Fruit fly (Drosophila melanogaster): ENCODE data around the gene bbg.

The bbg gene

DNA sequence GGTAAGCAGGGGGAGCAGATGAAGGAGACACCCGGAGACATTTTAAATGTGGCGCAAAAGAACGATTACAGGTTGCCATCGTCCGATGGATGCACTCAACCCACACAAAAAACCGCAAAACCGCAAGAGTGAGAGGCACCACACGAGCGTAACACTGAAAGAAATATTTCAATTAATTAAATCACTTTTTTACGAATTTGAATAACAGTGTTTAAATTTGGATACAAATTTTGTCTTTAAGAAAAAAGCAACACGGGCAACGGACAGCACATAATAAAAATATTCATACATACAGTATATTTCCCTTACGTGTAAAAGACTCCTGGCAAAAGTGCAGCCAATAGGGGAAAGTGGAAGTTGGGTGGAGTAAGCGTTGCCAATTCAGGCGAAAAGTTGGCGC lies 146.8 kb downstream of the bbg start:
- TF ChIP-seq CG14711 (tag; optimal IDR thresholded peaks at IDR 0.05) = no peak
- TF ChIP-seq CG5204 (GFP tag; optimal IDR thresholded peaks at IDR 0.05) = no peak

DNA sequence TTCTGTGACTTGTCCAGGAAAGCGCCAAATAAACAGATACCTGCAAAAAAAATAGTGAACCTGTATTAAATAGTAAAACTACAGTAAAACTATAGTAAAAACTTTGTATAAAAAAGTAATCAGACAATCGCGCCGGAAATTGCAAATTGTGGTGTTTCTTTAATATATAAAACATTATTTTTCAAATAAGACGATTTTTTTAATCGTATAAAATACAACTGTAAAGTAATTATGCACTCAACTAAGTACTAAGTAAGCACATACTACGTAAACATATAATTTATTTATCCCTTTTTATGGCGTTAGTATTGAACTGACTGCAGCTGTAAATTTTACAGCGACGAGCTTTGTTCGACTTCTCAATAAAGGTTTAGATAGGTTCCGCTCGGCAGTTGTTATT lies 154.6 kb downstream of the bbg start, which contains the start of gene CG43120:
Gene CG43120, plus strand, starts transcription at position 391 of the 400 bp plus-strand sequence.
- TF ChIP-seq CG7045 (GFP tag; optimal IDR thresholded peaks at IDR 0.05) (peak; percentile 49), CG11617 (GFP tag; optimal IDR thresholded peaks at IDR 0.05) (peak; percentile 80), Clk (GFP tag; optimal IDR thresholded peaks at IDR 0.05) (no peak), Crg-1 (GFP tag; optimal IDR thresholded peaks at IDR 0.05) (no peak), Mnt (GFP tag; optimal IDR thresholded peaks at IDR 0.05) (no peak), bab1 (GFP tag; optimal IDR thresholded peaks at IDR 0.05) (no peak), Hr96 (GFP tag; optimal IDR thresholded peaks at IDR 0.05) (peak; percentile 3), toe (GFP tag; optimal IDR thresholded peaks at IDR 0.05) (peak; percentile 20), CG5204 (GFP tag; optimal IDR thresholded peaks at IDR 0.05) (peak; percentile 39), CG14711 (tag; optimal IDR thresholded peaks at IDR 0.05) (peak; percentile 39), tj (GFP tag; optimal IDR thresholded peaks at IDR 0.05) (no peak), kay (GFP tag; ENCODE audit: borderline replicate concordance) (peak; percentile 19), CG7101 (tag; optimal IDR thresholded peaks at IDR 0.05) (peak; percentile 44), CG12768 (GFP tag; optimal IDR thresholded peaks at IDR 0.05) (peak; percentile 42), CG33017 (tag; optimal IDR thresholded peaks at IDR 0.05) (peak; percentile 47)

DNA sequence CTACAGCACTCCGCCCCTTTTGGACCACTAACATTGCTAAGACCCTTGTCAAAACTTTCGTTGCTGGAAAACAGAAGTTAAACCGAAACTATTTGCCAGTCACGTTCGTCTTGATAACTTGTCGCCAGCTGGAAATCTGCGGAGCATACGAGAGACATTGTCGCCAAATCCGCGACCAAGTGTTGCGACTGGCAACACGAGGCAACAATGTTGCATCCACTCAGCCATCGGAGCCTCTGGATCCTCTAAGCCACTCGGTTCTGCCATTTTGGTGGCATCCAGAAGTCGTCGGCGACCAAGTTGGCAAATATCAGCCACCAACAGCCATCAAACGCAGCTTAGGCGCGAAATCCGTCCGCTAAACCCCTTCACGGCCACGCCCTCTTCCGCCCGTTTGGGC lies 160.2 kb downstream of the bbg start:
- no peak for TF ChIP-seq CG7101 (tag; optimal IDR thresholded peaks at IDR 0.05)

DNA sequence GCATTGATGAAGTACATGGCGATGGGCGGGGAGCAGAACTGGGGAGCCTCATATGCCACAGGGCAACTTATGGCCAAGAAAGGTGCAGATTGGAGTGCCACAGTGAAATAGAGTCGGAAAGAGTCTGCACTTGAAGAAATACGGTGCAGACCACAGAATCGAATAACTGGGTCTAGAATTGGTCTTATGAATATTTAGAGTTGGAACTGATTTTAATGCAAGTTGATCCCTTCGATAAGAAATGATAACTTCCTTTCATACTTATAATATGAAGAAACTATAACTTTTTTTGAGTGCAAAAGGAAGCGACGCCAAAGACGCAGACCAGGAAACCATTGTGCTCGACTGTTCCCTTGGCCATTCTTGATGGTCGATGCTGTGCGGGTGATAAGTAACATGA lies 161.6 kb downstream of the bbg start:
- TF ChIP-seq CG11617 (GFP tag; optimal IDR thresholded peaks at IDR 0.05) (no peak), Crg-1 (GFP tag; optimal IDR thresholded peaks at IDR 0.05) (no peak), bab1 (GFP tag; optimal IDR thresholded peaks at IDR 0.05) (no peak), Clk (GFP tag; optimal IDR thresholded peaks at IDR 0.05) (no peak), CG33017 (tag; optimal IDR thresholded peaks at IDR 0.05) (no peak), Hr96 (GFP tag; optimal IDR thresholded peaks at IDR 0.05) (no peak), Mnt (GFP tag; optimal IDR thresholded peaks at IDR 0.05) (no peak), cic (GFP tag; optimal IDR thresholded peaks at IDR 0.05) (no peak), ovo (GFP tag; optimal IDR thresholded peaks at IDR 0.05) (no peak), CG7045 (GFP tag; optimal IDR thresholded peaks at IDR 0.05) (no peak), cnc (optimal IDR thresholded peaks at IDR 0.05) (no peak), tj (GFP tag; optimal IDR thresholded peaks at IDR 0.05) (no peak), pad (GFP tag; optimal IDR thresholded peaks at IDR 0.05) (no peak), CG1620 (GFP tag; optimal IDR thresholded peaks at IDR 0.05) (no peak), toe (GFP tag; optimal IDR thresholded peaks at IDR 0.05) (no peak), CG7101 (tag; optimal IDR thresholded peaks at IDR 0.05) (no peak), kay (GFP tag; ENCODE audit: borderline replicate concordance) (no peak), CG12768 (GFP tag; optimal IDR thresholded peaks at IDR 0.05) (no peak)

DNA sequence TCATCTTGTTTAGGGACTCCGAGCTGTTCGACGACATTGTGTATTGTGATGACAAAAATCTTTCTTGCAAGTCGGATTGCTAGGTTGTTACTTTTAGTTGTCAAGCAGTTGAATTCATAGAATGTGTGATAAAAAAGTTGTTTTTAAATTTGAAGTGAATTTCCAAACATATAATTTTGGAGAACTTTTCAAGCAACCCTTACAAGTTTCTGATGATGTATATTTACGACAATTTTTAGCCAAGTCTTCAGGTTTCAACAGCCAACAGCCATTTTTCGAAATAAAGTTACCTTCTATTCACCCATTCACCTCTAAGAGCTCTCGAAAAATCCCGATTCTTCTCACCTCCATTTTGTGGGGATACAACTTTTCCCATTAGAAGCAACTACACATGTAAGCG lies 166.5 kb downstream of the bbg start, which contains the start of gene CG13481:
Gene CG13481, minus strand, starts transcription at position 101 of the 400 bp plus-strand sequence.
- TF ChIP-seq Clk (GFP tag; optimal IDR thresholded peaks at IDR 0.05) = no peak
- TF ChIP-seq cnc (optimal IDR thresholded peaks at IDR 0.05) = no peak
- TF ChIP-seq CG5204 (GFP tag; optimal IDR thresholded peaks at IDR 0.05) = no peak
- no peak for TF ChIP-seq tj (GFP tag; optimal IDR thresholded peaks at IDR 0.05)
- TF ChIP-seq Mnt (GFP tag; optimal IDR thresholded peaks at IDR 0.05) = no peak
- no peak for TF ChIP-seq bab1 (GFP tag; optimal IDR thresholded peaks at IDR 0.05)
- no peak for TF ChIP-seq Hr96 (GFP tag; optimal IDR thresholded peaks at IDR 0.05)

DNA sequence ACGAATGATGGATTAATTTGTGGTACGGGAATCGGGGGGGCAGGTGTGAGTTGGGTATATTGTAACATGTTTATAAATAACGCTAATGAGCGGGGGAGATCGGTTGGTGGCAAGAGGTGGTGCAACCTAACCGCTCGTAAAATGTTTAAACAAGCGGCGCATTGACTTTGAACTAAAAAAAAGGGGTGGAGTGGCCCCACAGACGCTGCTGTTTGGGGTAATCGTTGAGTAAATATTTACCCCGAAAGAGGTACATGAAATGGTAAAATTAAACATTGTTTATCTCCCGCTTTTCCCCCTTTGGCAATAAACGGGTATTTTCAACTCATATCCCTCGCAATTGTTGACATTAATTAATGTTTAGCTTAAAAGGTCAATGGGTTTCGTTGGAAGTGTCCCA lies 170.0 kb downstream of the bbg start:
- TF ChIP-seq cic (GFP tag; optimal IDR thresholded peaks at IDR 0.05) = no peak
- no peak for TF ChIP-seq bab1 (GFP tag; optimal IDR thresholded peaks at IDR 0.05)
- no peak for TF ChIP-seq CG33017 (tag; optimal IDR thresholded peaks at IDR 0.05)
- no peak for TF ChIP-seq kay (GFP tag; ENCODE audit: borderline replicate concordance)

DNA sequence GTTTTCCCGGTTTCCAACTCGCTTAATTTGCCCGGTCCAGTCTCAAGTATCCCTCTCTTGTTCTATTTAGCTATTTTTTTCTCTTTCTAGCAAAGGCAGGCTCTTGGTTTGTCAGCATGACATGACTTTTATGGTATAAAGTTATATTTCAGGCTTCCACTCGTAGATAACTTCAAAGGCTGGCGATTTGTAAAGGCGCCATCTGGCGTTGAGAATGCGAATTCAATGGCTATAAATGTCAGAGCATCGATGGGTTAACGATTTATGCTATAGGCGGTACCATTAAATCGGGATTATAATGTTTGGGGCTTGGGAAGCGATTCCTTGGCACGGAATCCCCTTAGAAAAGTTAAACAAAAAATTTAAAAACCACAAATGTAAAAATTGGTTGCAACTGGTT lies 170.6 kb downstream of the bbg start:
- TF ChIP-seq pad (GFP tag; optimal IDR thresholded peaks at IDR 0.05) (no peak), Crg-1 (GFP tag; optimal IDR thresholded peaks at IDR 0.05) (no peak), CG14711 (tag; optimal IDR thresholded peaks at IDR 0.05) (no peak), Clk (GFP tag; optimal IDR thresholded peaks at IDR 0.05) (no peak), CG5204 (GFP tag; optimal IDR thresholded peaks at IDR 0.05) (no peak), CG7101 (tag; optimal IDR thresholded peaks at IDR 0.05) (no peak), CG11617 (GFP tag; optimal IDR thresholded peaks at IDR 0.05) (no peak), CG12768 (GFP tag; optimal IDR thresholded peaks at IDR 0.05) (no peak), CG33017 (tag; optimal IDR thresholded peaks at IDR 0.05) (no peak), toe (GFP tag; optimal IDR thresholded peaks at IDR 0.05) (no peak), Hr96 (GFP tag; optimal IDR thresholded peaks at IDR 0.05) (no peak), cic (GFP tag; optimal IDR thresholded peaks at IDR 0.05) (no peak)

DNA sequence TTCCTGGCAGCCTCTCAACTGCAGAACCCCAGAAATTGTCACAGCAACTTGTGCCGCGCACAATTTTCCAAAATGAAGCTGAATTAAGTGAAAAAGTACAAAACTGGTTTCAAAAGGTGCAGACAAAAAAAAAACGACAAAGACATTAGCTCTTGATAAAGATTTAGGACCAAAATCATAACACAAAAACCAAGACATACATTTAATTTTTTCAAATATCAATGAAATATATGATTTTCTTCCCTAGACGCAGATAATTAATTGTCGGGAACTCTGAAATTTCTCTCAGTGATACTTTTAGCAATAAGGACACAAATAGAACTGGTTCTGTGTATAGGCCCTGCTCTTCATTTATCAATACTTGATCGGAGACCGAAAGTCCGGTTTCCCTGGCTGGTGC lies 171.4 kb downstream of the bbg start:
- TF ChIP-seq toe (GFP tag; optimal IDR thresholded peaks at IDR 0.05) (no peak), Crg-1 (GFP tag; optimal IDR thresholded peaks at IDR 0.05) (no peak), tj (GFP tag; optimal IDR thresholded peaks at IDR 0.05) (no peak), cic (GFP tag; optimal IDR thresholded peaks at IDR 0.05) (no peak), CG33017 (tag; optimal IDR thresholded peaks at IDR 0.05) (no peak), ovo (GFP tag; optimal IDR thresholded peaks at IDR 0.05) (no peak), CG7101 (tag; optimal IDR thresholded peaks at IDR 0.05) (no peak), CG1620 (GFP tag; optimal IDR thresholded peaks at IDR 0.05) (no peak)
